Worm (Caenorhabditis elegans) whole organism, L2 larva: Measurements from ENCODE around the gene algn-6.

ENCODE experiments used
- C34F6.9 ChIP-seq: fragments of 150-350 bp; optimal IDR thresholded peaks from 2 replicates; lab custom pipeline; 2014; ENCODE audit warnings: missing biosample characterization, missing genetic modification characterization
- ZK546.5 ChIP-seq: sonication (generic microtip); optimal IDR thresholded peaks from 2 replicates; lab custom pipeline; 2017; ENCODE audit warnings: missing biosample characterization, missing genetic modification characterization
- lin-39 ChIP-seq: fragments of 150-350 bp; optimal IDR thresholded peaks from 2 replicates; lab custom pipeline; 2014; ENCODE audit warnings: missing biosample characterization, missing genetic modification reagents, missing genetic modification characterization
- lsy-2 ChIP-seq, 2 experiments: fragments of 150-350 bp in 1 of 2; sonication (generic microtip) in 1 of 2; optimal IDR thresholded peaks; 2 replicates each; lab custom pipeline; 2014 to 2017; ENCODE audit warnings: missing biosample characterization in 2 of 2, missing genetic modification characterization in 2 of 2
- nhr-11 ChIP-seq: fragments of 150-350 bp; optimal IDR thresholded peaks from 2 replicates; lab custom pipeline; 2014; ENCODE audit warnings: missing biosample characterization, missing genetic modification characterization
- nhr-12 ChIP-seq: fragments of 150-350 bp; optimal IDR thresholded peaks from 2 replicates; lab custom pipeline; 2014; ENCODE audit warnings: missing biosample characterization, missing genetic modification characterization
- nhr-77 ChIP-seq: fragments of 150-350 bp; optimal IDR thresholded peaks from 2 replicates; lab custom pipeline; 2014; ENCODE audit warnings: missing biosample characterization, missing genetic modification characterization
- unc-39 ChIP-seq: fragments of 150-350 bp; optimal IDR thresholded peaks from 2 replicates; lab custom pipeline; 2014; ENCODE audit warnings: missing biosample characterization, missing genetic modification characterization
- zag-1 ChIP-seq: fragments of 150-350 bp; optimal IDR thresholded peaks from 2 replicates; lab custom pipeline; 2014; ENCODE audit warnings: missing biosample characterization, missing genetic modification characterization

- TF ChIP-seq unc-39 (no peak), nhr-77 (tag; lab: Kevin White, UChicago) (no peak), nhr-12 (no peak), lin-39 (tag; lab: Kevin White, UChicago) (no peak), C34F6.9 (no peak), nhr-11 (tag; lab: Kevin White, UChicago) (no peak), ZK546.5 (tag; lab: Kevin White, UChicago) (no peak), zag-1 (tag; lab: Kevin White, UChicago) (no peak), lsy-2 (tag; optimal IDR thresholded peaks at IDR 0.05; lab: Kevin White, UChicago) (no peak)
Observed at ce11 chrII:7990192-7990591, 49.4 kb upstream of the algn-6 start.
